Worm (Caenorhabditis elegans): ENCODE results near the gene Y53F4B.12.

DNA sequence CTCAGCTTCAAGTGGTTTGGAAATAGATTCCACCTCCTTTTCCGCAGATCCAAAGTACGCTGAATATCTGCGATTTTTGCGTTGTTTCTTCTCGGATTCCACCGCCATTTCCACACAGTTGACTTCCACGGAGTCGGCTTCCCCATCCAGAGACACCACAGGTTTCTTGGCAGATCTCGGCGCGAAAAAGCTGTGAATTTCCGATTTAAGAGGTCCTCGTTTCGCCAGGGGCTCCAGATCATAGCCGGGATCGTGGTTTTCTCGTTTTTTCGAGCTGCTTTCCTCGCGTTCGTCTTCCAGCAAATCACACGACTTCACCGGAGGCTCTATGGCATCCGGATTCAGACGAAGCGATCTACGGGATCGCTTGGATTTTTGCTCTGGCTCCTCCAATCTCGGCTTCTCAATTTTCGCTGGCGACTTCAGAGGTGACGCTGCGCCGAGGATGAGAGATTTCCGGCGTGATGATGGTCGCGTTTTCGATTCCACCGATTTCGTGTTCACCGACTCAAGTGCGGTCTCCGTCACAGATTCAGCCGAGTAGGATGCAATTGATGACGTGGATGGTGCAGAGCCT, 10.5 kb upstream of the Y53F4B.12 start:
- TF ChIP-seq hlh-4 (tag; optimal IDR thresholded peaks at IDR 0.05) (no peak), sox-4 (tag; optimal IDR thresholded peaks at IDR 0.05) (no peak), unc-62 (GFP tag; optimal IDR thresholded peaks at IDR 0.05) (no peak), elt-3 (tag; optimal IDR thresholded peaks at IDR 0.05) (no peak), nhr-28 (tag; optimal IDR thresholded peaks at IDR 0.05) (no peak), lsy-2 (tag; optimal IDR thresholded peaks at IDR 0.05) (no peak), jun-1 (tag; optimal IDR thresholded peaks at IDR 0.05) (no peak), unc-30 (tag; optimal IDR thresholded peaks at IDR 0.05) (no peak), dsc-1 (tag; optimal IDR thresholded peaks at IDR 0.05) (no peak), lin-39 (tag; optimal IDR thresholded peaks at IDR 0.05) (no peak)

Measured in whole organism, L1 larva.